Fruit fly (Drosophila melanogaster): ENCODE data around the gene fln.

dm6 chr3L:20002482-20003234 lies 11.6 kb upstream of the fln start, which contains the start of gene CG7668:
- TF ChIP-seq psq (optimal IDR thresholded peaks at IDR 0.05) (no peak), ttk (optimal IDR thresholded peaks at IDR 0.05) (no peak), Sin3A (optimal IDR thresholded peaks at IDR 0.05) (no peak), insv (optimal IDR thresholded peaks at IDR 0.05) (no peak), h (optimal IDR thresholded peaks at IDR 0.05) (no peak), Myc (optimal IDR thresholded peaks at IDR 0.05) (no peak)

All from Kc167 (cell line).